Fruit fly (Drosophila melanogaster): Measurements from ENCODE around the gene CG15387.

The CG15387 gene

dm6 chr2L:2220573-2221332 lies 5.3 kb downstream of the CG15387 start, which contains the start of gene papi (continued):
- TF ChIP-seq CG10431 (GFP tag; optimal IDR thresholded peaks at IDR 0.05) (peak; percentile 22), cwo (GFP tag; optimal IDR thresholded peaks at IDR 0.05) (peak; percentile 66), CrebB (tag; optimal IDR thresholded peaks at IDR 0.05) (no peak), CG13624 (GFP tag; optimal IDR thresholded peaks at IDR 0.05) (peak; percentile 4), HmgZ (tag; optimal IDR thresholded peaks at IDR 0.05) (peak; percentile 52), exex (tag; optimal IDR thresholded peaks at IDR 0.05) (peak; percentile 57), CG9437 (GFP tag; optimal IDR thresholded peaks at IDR 0.05) (peak; percentile 27), nerfin-1 (tag; optimal IDR thresholded peaks at IDR 0.05) (peak; percentile 90), B-H2 (GFP tag; optimal IDR thresholded peaks at IDR 0.05) (peak; percentile 53), Opbp (GFP tag; IDR thresholded peaks at IDR 0.05; ENCODE audit: partially characterized antibody) (0 out of 3 replicates have a peak, but pooled peaks have one; percentile 38), Xbp1 (GFP tag; optimal IDR thresholded peaks at IDR 0.05) (peak; percentile 9), crp (GFP tag; optimal IDR thresholded peaks at IDR 0.05) (peak in 1 of 2 experiments; percentile 14), Rfx (GFP tag; IDR thresholded peaks at IDR 0.05) (peak; percentile 8; the same call in 1 of the 2 replicates), CG6854 (GFP tag; optimal IDR thresholded peaks at IDR 0.05) (peak; percentile 16), CG8924 (tag; optimal IDR thresholded peaks at IDR 0.05) (peak; percentile 48), run (tag; optimal IDR thresholded peaks at IDR 0.05) (no peak), mld (GFP tag; IDR thresholded peaks at IDR 0.05; ENCODE audit: partially characterized antibody) (no peak), Dad (GFP tag; optimal IDR thresholded peaks at IDR 0.05) (no peak), CG12659 (GFP tag; optimal IDR thresholded peaks at IDR 0.05) (peak; percentile 54), sqz (GFP tag; optimal IDR thresholded peaks at IDR 0.05) (peak; percentile 66), CG13894 (tag; optimal IDR thresholded peaks at IDR 0.05) (peak; percentile 21), abd-A (tag; optimal IDR thresholded peaks at IDR 0.05) (peak; percentile 43), MESR4 (GFP tag; optimal IDR thresholded peaks at IDR 0.05) (peak; percentile 62), danr (GFP tag; IDR thresholded peaks at IDR 0.05) (no peak), MBD-R2 (GFP tag; IDR thresholded peaks at IDR 0.05) (peak; percentile 39), sug (tag; optimal IDR thresholded peaks at IDR 0.05) (peak; percentile 6), scrt (GFP tag; optimal IDR thresholded peaks at IDR 0.05) (peak; percentile 19), Med (GFP tag) (peak; percentile 36), CG34422 (GFP tag; IDR thresholded peaks at IDR 0.05) (peak; percentile 61; the same call in 2 of the 3 replicates), Max (GFP tag; optimal IDR thresholded peaks at IDR 0.05) (peak; percentile 69), pzg (GFP tag; optimal IDR thresholded peaks at IDR 0.05) (peak; percentile 67), Ets97D (GFP tag; optimal IDR thresholded peaks at IDR 0.05) (peak; percentile 31), CG1792 (GFP tag; optimal IDR thresholded peaks at IDR 0.05) (no peak), sd (tag; optimal IDR thresholded peaks at IDR 0.05) (peak; percentile 75), vnd (GFP tag; IDR thresholded peaks at IDR 0.05; ENCODE audit: partially characterized antibody) (no peak), btn (GFP tag; optimal IDR thresholded peaks at IDR 0.05) (no peak), lab (GFP tag; optimal IDR thresholded peaks at IDR 0.05) (peak; percentile 22), tio (GFP tag; optimal IDR thresholded peaks at IDR 0.05) (no peak), CG8290 (GFP tag; optimal IDR thresholded peaks at IDR 0.05) (no peak), CG8290 (tag; optimal IDR thresholded peaks at IDR 0.05) (peak in 1 of 2 experiments; percentile 34), CG8944 (GFP tag; optimal IDR thresholded peaks at IDR 0.05) (no peak), her (GFP tag; optimal IDR thresholded peaks at IDR 0.05) (peak; percentile 28), HHEX (GFP tag; optimal IDR thresholded peaks at IDR 0.05) (no peak), CG2120 (GFP tag; optimal IDR thresholded peaks at IDR 0.05) (peak; percentile 38), row (GFP tag; IDR thresholded peaks at IDR 0.05) (no peak), CG1603 (tag; optimal IDR thresholded peaks at IDR 0.05) (peak; percentile 34), Pdp1 (GFP tag; optimal IDR thresholded peaks at IDR 0.05) (peak in 1 of 2 experiments; percentile 91), usp (GFP tag; optimal IDR thresholded peaks at IDR 0.05) (no peak)

Data from whole organism, embryonic.